Fruit fly (Drosophila melanogaster) whole organism, embryonic: ENCODE measurements around the gene Msh6.

Experiments used
- Adf1 ChIP-seq: fragments of 200-800 bp; sonication (Bioruptor generic); IDR thresholded peaks from 2 replicates; pipeline ENCODE4 v1.3.6; 2022; ENCODE audit warnings: missing biosample characterization, missing genetic modification characterization
- CG10543 ChIP-seq: fragments of 200-800 bp; sonication (Bioruptor generic); optimal IDR thresholded peaks from 3 replicates; lab custom pipeline; 2017; ENCODE audit warnings: missing biosample characterization, mild to moderate bottlenecking, missing genetic modification characterization, moderate library complexity
- CG13287 ChIP-seq: fragments of 200-800 bp; sonication (Bioruptor generic); IDR thresholded peaks from 2 replicates; pipeline ENCODE4 v1.3.6; 2022; ENCODE audit warnings: missing biosample characterization, missing genetic modification characterization; ENCODE audit not compliant: partially characterized antibody
- CG13624 ChIP-seq: fragments of 200-800 bp; sonication (Bioruptor generic); optimal IDR thresholded peaks from 2 replicates; lab custom pipeline; 2016; ENCODE audit warnings: missing biosample characterization, missing genetic modification characterization
- CG14667 ChIP-seq: fragments of 200-800 bp; sonication (Bioruptor generic); IDR thresholded peaks from 2 replicates; pipeline ENCODE4 v1.3.6; 2022; ENCODE audit warnings: missing biosample characterization, missing genetic modification characterization
- CG14860 ChIP-seq: fragments of 200-800 bp; sonication (Bioruptor generic); IDR thresholded peaks from 3 replicates; pipeline ENCODE4 v1.3.6; 2022; ENCODE audit warnings: missing biosample characterization, missing genetic modification characterization; ENCODE audit not compliant: partially characterized antibody
- CG16813 ChIP-seq: fragments of 200-800 bp; sonication (Bioruptor generic); IDR thresholded peaks from 3 replicates; pipeline ENCODE4 v1.3.6; 2022; ENCODE audit warnings: missing biosample characterization, missing genetic modification characterization; ENCODE audit not compliant: partially characterized antibody
- CG17612 ChIP-seq: fragments of 200-800 bp; sonication (Bioruptor generic); IDR thresholded peaks from 2 replicates; pipeline ENCODE4 v1.3.6; 2022; ENCODE audit warnings: missing biosample characterization, missing genetic modification characterization
- CG2120 ChIP-seq: fragments of 200-800 bp; sonication (Bioruptor generic); optimal IDR thresholded peaks from 3 replicates; lab custom pipeline; 2016; ENCODE audit warnings: missing biosample characterization, missing genetic modification characterization
- CG31441 ChIP-seq: fragments of 200-800 bp; sonication (Bioruptor generic); IDR thresholded peaks from 2 replicates; pipeline ENCODE4 v1.3.6; 2022; ENCODE audit warnings: missing biosample characterization, missing genetic modification characterization
- CG3838 ChIP-seq: fragments of 200-800 bp; sonication (Bioruptor generic); optimal IDR thresholded peaks from 3 replicates; lab custom pipeline; 2016; ENCODE audit warnings: missing biosample characterization, missing genetic modification characterization
- CG5953 ChIP-seq: fragments of 200-800 bp; sonication (Bioruptor generic); IDR thresholded peaks from 2 replicates; pipeline ENCODE4 v1.3.6; 2022; ENCODE audit warnings: missing biosample characterization, missing genetic modification characterization
- CG6689 ChIP-seq: fragments of 200-800 bp; sonication (Bioruptor generic); IDR thresholded peaks from 2 replicates; pipeline ENCODE4 v1.3.6; 2022; ENCODE audit warnings: missing biosample characterization, missing genetic modification characterization
- CG7786 ChIP-seq: fragments of 200-800 bp; sonication (Bioruptor generic); optimal IDR thresholded peaks from 2 replicates; lab custom pipeline; 2016; ENCODE audit warnings: missing biosample characterization, missing genetic modification characterization
- CG7928 ChIP-seq: fragments of 200-800 bp; sonication (Bioruptor generic); optimal IDR thresholded peaks from 2 replicates; lab custom pipeline; 2017; ENCODE audit warnings: missing biosample characterization, mild to moderate bottlenecking, missing genetic modification characterization
- Deaf1 ChIP-seq: fragments of 200-800 bp; optimal IDR thresholded peaks from 3 replicates; lab custom pipeline; 2019; ENCODE audit warnings: missing biosample characterization, mild to moderate bottlenecking, missing genetic modification characterization, moderate library complexity
- Dek ChIP-seq: fragments of 200-800 bp; sonication (Bioruptor generic); optimal IDR thresholded peaks from 3 replicates; lab custom pipeline; 2019; ENCODE audit warnings: missing biosample characterization, mild to moderate bottlenecking, missing genetic modification characterization, moderate library complexity
- Doc3 ChIP-seq: fragments of 200-800 bp; sonication (Bioruptor generic); IDR thresholded peaks from 3 replicates; pipeline ENCODE4 v1.3.6; 2022; ENCODE audit warnings: missing biosample characterization, missing genetic modification characterization; ENCODE audit not compliant: partially characterized antibody
- Dref ChIP-seq: fragments of 200-800 bp; sonication (Bioruptor generic); IDR thresholded peaks from 2 replicates; pipeline ENCODE4 v1.3.6; 2022; ENCODE audit warnings: missing biosample characterization, missing genetic modification characterization
- Ets65A ChIP-seq: fragments of 200-800 bp; sonication (Bioruptor generic); peaks from one replicate; lab custom pipeline; 2016; ENCODE audit warnings: missing biosample characterization, missing genetic modification characterization
- Hand ChIP-seq: fragments of 200-800 bp; sonication (Bioruptor generic); optimal IDR thresholded peaks from 2 replicates; lab custom pipeline; 2017; ENCODE audit warnings: mild to moderate bottlenecking, missing biosample characterization, missing genetic modification reagents, missing genetic modification characterization
- HmgD ChIP-seq: fragments of 200-800 bp; sonication (Bioruptor generic); optimal IDR thresholded peaks from 3 replicates; lab custom pipeline; 2016; ENCODE audit warnings: missing biosample characterization, missing genetic modification characterization
- Lhr ChIP-seq: fragments of 200-800 bp; sonication (Bioruptor generic); optimal IDR thresholded peaks from 3 replicates; lab custom pipeline; 2017; ENCODE audit warnings: mild to moderate bottlenecking, missing biosample characterization, missing genetic modification reagents, missing genetic modification characterization
- Nf-YB ChIP-seq: fragments of 200-800 bp; sonication (Bioruptor generic); optimal IDR thresholded peaks from 3 replicates; lab custom pipeline; 2019; ENCODE audit warnings: missing biosample characterization, mild to moderate bottlenecking, missing genetic modification characterization, moderate library complexity
- Stat92E ChIP-seq, 3 experiments: fragments of >200 bp in 2 of 3; fragments of 200-800 bp in 1 of 3; sonication (Bioruptor generic) in 1 of 3; optimal IDR thresholded peaks; 2 replicates each; lab custom pipeline; 2017 to 2019; ENCODE audit warnings: missing biosample characterization in 3 of 3, missing genetic modification characterization in 3 of 3, mild to moderate bottlenecking in 1 of 3, moderate library complexity in 1 of 3
- dmrt11E ChIP-seq: fragments of 200-800 bp; sonication (Bioruptor generic); optimal IDR thresholded peaks from 3 replicates; lab custom pipeline; 2018; ENCODE audit warnings: missing biosample characterization, mild to moderate bottlenecking, missing genetic modification characterization, moderate library complexity
- eyg ChIP-seq: fragments of 200-800 bp; sonication (Bioruptor generic); optimal IDR thresholded peaks from 3 replicates; lab custom pipeline; 2016; ENCODE audit warnings: missing biosample characterization, missing genetic modification characterization
- ftz-f1 ChIP-seq: fragments of 200-800 bp; sonication (Bioruptor generic); optimal IDR thresholded peaks from 2 replicates; lab custom pipeline; 2016; ENCODE audit warnings: missing biosample characterization, missing genetic modification characterization
- hb ChIP-seq: fragments of 200-800 bp; sonication (Bioruptor generic); IDR thresholded peaks from 3 replicates; pipeline ENCODE4 v1.3.6; 2022; ENCODE audit warnings: missing biosample characterization, missing genetic modification characterization; ENCODE audit not compliant: partially characterized antibody
- her ChIP-seq: fragments of 200-800 bp; sonication (Bioruptor generic); optimal IDR thresholded peaks from 2 replicates; lab custom pipeline; 2016; ENCODE audit warnings: missing biosample characterization, missing genetic modification characterization
- hkb ChIP-seq, 2 experiments: fragments of 200-800 bp in 1 of 2; fragments of >200 bp in 1 of 2; sonication (Bioruptor generic) in 1 of 2; IDR thresholded peaks in 1 of 2; optimal IDR thresholded peaks in 1 of 2; 2 replicates each; pipeline versions ENCODE4 v1.3.6 to Lab custom; 2017 to 2022; ENCODE audit warnings: missing biosample characterization in 1 of 2, missing genetic modification characterization in 1 of 2
- knrl ChIP-seq: fragments of 200-800 bp; sonication (Bioruptor generic); IDR thresholded peaks from 3 replicates; pipeline ENCODE4 v1.3.6; 2022; ENCODE audit warnings: missing biosample characterization, missing genetic modification characterization; ENCODE audit not compliant: partially characterized antibody
- luna ChIP-seq: fragments of 200-800 bp; sonication (Bioruptor generic); optimal IDR thresholded peaks from 2 replicates; lab custom pipeline; 2016; ENCODE audit warnings: missing biosample characterization, missing genetic modification characterization
- mirr ChIP-seq: fragments of 200-800 bp; sonication (Bioruptor generic); optimal IDR thresholded peaks from 3 replicates; lab custom pipeline; 2018; ENCODE audit warnings: missing biosample characterization, mild to moderate bottlenecking, missing genetic modification characterization
- nmo ChIP-seq: fragments of 200-800 bp; sonication (Bioruptor generic); optimal IDR thresholded peaks from 2 replicates; lab custom pipeline; 2018; ENCODE audit warnings: missing biosample characterization, mild to moderate bottlenecking, missing genetic modification characterization, moderate library complexity
- pan ChIP-seq, 4 experiments: fragments of >200 bp in 3 of 4; fragments of 200-800 bp in 1 of 4; sonication (Bioruptor generic) in 1 of 4; optimal IDR thresholded peaks in 3 of 4; IDR thresholded peaks in 1 of 4; 2 replicates each; pipeline versions ENCODE4 v1.3.6 to Lab custom; 2017 to 2022; ENCODE audit warnings: missing biosample characterization in 2 of 4, missing genetic modification characterization in 2 of 4, mixed read lengths in 1 of 4
- pho ChIP-seq: fragments of 200-800 bp; sonication (Bioruptor generic); optimal IDR thresholded peaks from 2 replicates; lab custom pipeline; 2016; ENCODE audit warnings: missing biosample characterization, missing genetic modification characterization
- pnt ChIP-seq: fragments of 200-800 bp; sonication (Bioruptor generic); optimal IDR thresholded peaks from 3 replicates; lab custom pipeline; 2016; ENCODE audit warnings: missing biosample characterization, missing genetic modification characterization
- psq ChIP-seq: fragments of 200-800 bp; sonication (Bioruptor generic); optimal IDR thresholded peaks from 2 replicates; lab custom pipeline; 2017; ENCODE audit warnings: missing biosample characterization, missing genetic modification characterization
- ranshi ChIP-seq: fragments of 200-800 bp; sonication (Bioruptor generic); IDR thresholded peaks from 2 replicates; pipeline ENCODE4 v1.3.6; 2022; ENCODE audit warnings: missing biosample characterization, missing genetic modification characterization
- seq ChIP-seq: fragments of 200-800 bp; sonication (Bioruptor generic); IDR thresholded peaks from 2 replicates; pipeline ENCODE4 v1.3.6; 2022; ENCODE audit warnings: missing biosample characterization, missing genetic modification characterization
- shn ChIP-seq: fragments of 200-800 bp; sonication (Bioruptor generic); optimal IDR thresholded peaks from 3 replicates; lab custom pipeline; 2016; ENCODE audit warnings: missing biosample characterization, missing genetic modification characterization
- sima ChIP-seq: fragments of 200-800 bp; sonication (Bioruptor generic); optimal IDR thresholded peaks from 2 replicates; lab custom pipeline; 2016; ENCODE audit warnings: missing biosample characterization, missing genetic modification characterization
- sob ChIP-seq: fragments of 200-800 bp; sonication (Bioruptor generic); IDR thresholded peaks from 2 replicates; pipeline ENCODE4 v1.3.6; 2022; ENCODE audit warnings: missing biosample characterization, missing genetic modification characterization
- stc ChIP-seq: fragments of 200-800 bp; sonication (Bioruptor generic); IDR thresholded peaks from 2 replicates; pipeline ENCODE4 v1.3.6; 2022; ENCODE audit warnings: missing biosample characterization, missing genetic modification characterization
- stwl ChIP-seq: fragments of 200-800 bp; sonication (Bioruptor generic); optimal IDR thresholded peaks from 3 replicates; lab custom pipeline; 2018; ENCODE audit warnings: missing biosample characterization, mild to moderate bottlenecking, missing genetic modification characterization, moderate library complexity
- sug ChIP-seq: fragments of 200-800 bp; optimal IDR thresholded peaks from 2 replicates; lab custom pipeline; 2019; ENCODE audit warnings: missing biosample characterization, mild to moderate bottlenecking, missing genetic modification characterization, moderate library complexity

Msh6 gene

DNA sequence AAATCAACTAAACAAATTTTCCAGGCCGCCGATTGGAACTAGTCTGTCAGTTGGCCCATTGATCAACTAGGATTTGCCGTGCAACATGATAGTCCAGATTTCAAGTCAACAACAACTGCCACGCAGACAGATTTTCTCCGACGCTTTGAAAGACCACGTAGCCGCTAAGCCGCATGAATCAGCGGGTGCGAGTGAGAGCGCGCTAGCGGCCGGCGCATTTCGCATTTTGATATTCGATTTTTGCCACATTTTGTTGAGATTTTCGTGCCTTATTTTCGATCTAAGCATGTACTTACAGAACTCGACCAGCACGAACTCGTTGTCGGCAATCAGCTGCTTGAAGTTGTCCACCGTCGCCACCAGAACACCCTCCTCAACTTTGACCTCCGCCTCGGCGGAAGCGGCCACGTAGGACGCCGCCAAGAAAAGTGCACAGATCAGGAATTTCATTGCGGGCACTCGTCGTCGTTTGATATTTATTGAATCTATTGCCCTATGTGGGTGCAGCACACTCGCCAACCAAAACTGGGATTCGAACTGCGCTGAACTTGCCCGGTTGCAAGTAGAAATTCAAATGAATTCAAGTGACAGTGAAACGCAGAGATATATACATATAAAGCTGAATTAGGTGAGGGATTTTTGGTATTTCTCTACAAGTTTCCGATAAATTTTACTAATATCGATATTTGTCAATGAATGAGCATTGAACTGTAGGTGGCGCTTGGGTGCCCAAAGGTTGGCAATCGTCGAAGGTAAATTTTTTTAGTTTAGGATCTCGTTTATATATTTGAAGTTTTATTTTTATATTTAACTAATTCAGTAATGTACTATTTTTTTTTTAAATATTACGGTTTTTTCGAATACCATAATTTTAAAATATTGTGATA is 16.1 kb downstream of the Msh6 start, which contains the start of gene Pdi:
TSS of gene Pdi (minus strand) at position 837 of the 887 bp plus-strand sequence.
- TF ChIP-seq ranshi (GFP tag; lab: Robert Waterston, UW), result 0 out of 2 replicates have a peak, but pooled peaks have one; percentile 45
- TF ChIP-seq Adf1 (GFP tag; lab: Robert Waterston, UW), result 0 out of 2 replicates have a peak, but pooled peaks have one; percentile 7
- TF ChIP-seq CG7786 (GFP tag; lab: Kevin White, UChicago), result no peak
- TF ChIP-seq knrl (GFP tag; lab: Robert Waterston, UW), result peak; percentile 79
- no peak for TF ChIP-seq CG14860 (GFP tag; lab: Robert Waterston, UW)
- TF ChIP-seq CG3838, result no peak
- no peak for TF ChIP-seq CG17612 (GFP tag; lab: Robert Waterston, UW)
- TF ChIP-seq pho (GFP tag; lab: Kevin White, UChicago), result peak; percentile 18
- TF ChIP-seq seq (GFP tag; lab: Robert Waterston, UW), result peak; percentile 43; the same call in 1 of the 2 replicates
- 0 out of 2 replicates have a peak, but pooled peaks have one; percentile 25 for TF ChIP-seq CG31441 (GFP tag; lab: Robert Waterston, UW)
- TF ChIP-seq Ets65A, result peak; percentile 86
- peak; percentile 28 for TF ChIP-seq ftz-f1 (GFP tag; lab: Kevin White, UChicago)
- TF ChIP-seq Dref (GFP tag; lab: Robert Waterston, UW), result peak; percentile 96
- TF ChIP-seq Deaf1 (tag; lab: Kevin White, UChicago), result peak; percentile 3
- no peak for TF ChIP-seq psq (GFP tag; lab: Kevin White, UChicago)
- TF ChIP-seq Doc3, result peak; percentile 57
- TF ChIP-seq her (GFP tag; lab: Kevin White, UChicago), result peak; percentile 5
- TF ChIP-seq luna (GFP tag; lab: Kevin White, UChicago), result peak; percentile 24
- TF ChIP-seq HmgD (GFP tag; lab: Kevin White, UChicago), result peak; percentile 66
- peak in 1 of 3 experiments; percentile 90 for TF ChIP-seq Stat92E (GFP tag; optimal IDR thresholded peaks at IDR 0.05; lab: Kevin White, UChicago)
- TF ChIP-seq stwl (tag; lab: Kevin White, UChicago), result peak; percentile 79
- TF ChIP-seq stc (GFP tag; lab: Robert Waterston, UW), result no peak
- no peak for TF ChIP-seq pan (optimal IDR thresholded peaks at IDR 0.05; lab: Kevin White, UChicago)
- TF ChIP-seq pan (GFP tag; optimal IDR thresholded peaks at IDR 0.05 in 1 of 2, IDR thresholded peaks at IDR 0.05 in 1 of 2), result no peak
- no peak for TF ChIP-seq CG14667
- TF ChIP-seq eyg, result no peak
- TF ChIP-seq mirr (GFP tag; lab: Kevin White, UChicago), result no peak
- TF ChIP-seq CG2120 (GFP tag; lab: Kevin White, UChicago), result peak; percentile 25
- no peak for TF ChIP-seq CG10543 (GFP tag; lab: Kevin White, UChicago)
- TF ChIP-seq Dek (tag; lab: Kevin White, UChicago), result peak; percentile 42
- peak; percentile 60; the same call in 1 of the 2 replicates for TF ChIP-seq sob (GFP tag; lab: Robert Waterston, UW)
- TF ChIP-seq dmrt11E (tag; lab: Kevin White, UChicago), result peak; percentile 19
- TF ChIP-seq pnt (GFP tag; lab: Kevin White, UChicago), result no peak
- no peak for TF ChIP-seq hkb (optimal IDR thresholded peaks at IDR 0.05; lab: Kevin White, UChicago)
- 0 out of 2 replicates have a peak, but pooled peaks have one; percentile 18 for TF ChIP-seq hkb (GFP tag; IDR thresholded peaks at IDR 0.05; lab: Robert Waterston, UW)
- no peak for TF ChIP-seq CG6689 (GFP tag; lab: Robert Waterston, UW)
- TF ChIP-seq CG13624 (GFP tag; lab: Kevin White, UChicago), result peak; percentile 43
- peak; percentile 12 for TF ChIP-seq Hand (GFP tag; lab: Kevin White, UChicago)
- TF ChIP-seq CG13287 (GFP tag; lab: Robert Waterston, UW), result peak; percentile 88
- TF ChIP-seq sima (GFP tag; lab: Kevin White, UChicago), result no peak
- peak; percentile 50 for TF ChIP-seq sug
- TF ChIP-seq nmo, result peak; percentile 62
- TF ChIP-seq Nf-YB, result peak; percentile 12
- peak; percentile 41 for TF ChIP-seq shn (GFP tag; lab: Kevin White, UChicago)
- TF ChIP-seq hb (GFP tag; lab: Robert Waterston, UW), result peak; percentile 67
- TF ChIP-seq CG5953 (GFP tag; lab: Robert Waterston, UW), result no peak
- TF ChIP-seq Lhr, result peak; percentile 72
- peak; percentile 26 for TF ChIP-seq CG7928 (GFP tag; lab: Kevin White, UChicago)
- TF ChIP-seq CG16813 (GFP tag; lab: Robert Waterston, UW), result peak; percentile 75
